Fruit fly (Drosophila melanogaster) whole organism, wandering third instar larva: ENCODE results near the gene CG10513.

Experiments
- CG32264 ChIP-seq: fragments of 200-800 bp; sonication (Bioruptor generic); optimal IDR thresholded peaks from 2 replicates; lab custom pipeline; 2016; ENCODE audit warnings: missing biosample characterization, missing genetic modification characterization
- CG9705 ChIP-seq: fragments of 200-800 bp; sonication (Bioruptor generic); optimal IDR thresholded peaks from 2 replicates; lab custom pipeline; 2018; ENCODE audit warnings: missing biosample characterization, mild to moderate bottlenecking, missing genetic modification characterization
- CrebA ChIP-seq: fragments of 200-800 bp; sonication (Bioruptor generic); optimal IDR thresholded peaks from 2 replicates; lab custom pipeline; 2016; ENCODE audit warnings: missing biosample characterization, mild to moderate bottlenecking, missing genetic modification characterization, borderline replicate concordance
- Dfd ChIP-seq: fragments of >200 bp; optimal IDR thresholded peaks from 2 replicates; lab custom pipeline; 2017; ENCODE audit warnings: missing biosample characterization, missing genetic modification characterization
- GATAd ChIP-seq: sonication (Bioruptor generic); optimal IDR thresholded peaks from 2 replicates; lab custom pipeline; 2016; ENCODE audit warnings: missing biosample characterization, missing genetic modification characterization
- HLH106 ChIP-seq: fragments of 200-800 bp; optimal IDR thresholded peaks from 3 replicates; lab custom pipeline; 2019; ENCODE audit warnings: missing biosample characterization, mild to moderate bottlenecking, missing genetic modification characterization, moderate library complexity
- OdsH ChIP-seq: fragments of 200-800 bp; sonication (Bioruptor generic); optimal IDR thresholded peaks from 2 replicates; lab custom pipeline; 2016; ENCODE audit warnings: missing biosample characterization, mild to moderate bottlenecking, missing genetic modification characterization
- br ChIP-seq: fragments of 200-800 bp; sonication (Bioruptor generic); optimal IDR thresholded peaks from 2 replicates; lab custom pipeline; 2016; ENCODE audit warnings: missing biosample characterization, missing genetic modification characterization
- brk ChIP-seq: fragments of 200-800 bp; sonication (Bioruptor generic); optimal IDR thresholded peaks from 2 replicates; lab custom pipeline; 2016; ENCODE audit warnings: missing biosample characterization, mild to moderate bottlenecking, missing genetic modification characterization
- dl ChIP-seq, 2 experiments: fragments of 175-275, 200-275 bp in 1 of 2; fragments of 200-275 bp in 1 of 2; sonication (Bioruptor generic); optimal IDR thresholded peaks; lab custom pipeline; 2018; ENCODE audit warnings: mild to moderate bottlenecking in 2 of 2, missing biosample characterization in 2 of 2, missing genetic modification characterization in 2 of 2, moderate library complexity in 2 of 2; ENCODE audit not compliant: partially characterized antibody in 2 of 2, insufficient read depth in 1 of 2
- dmrt93B ChIP-seq: fragments of 200-800 bp; sonication (Bioruptor generic); optimal IDR thresholded peaks from 2 replicates; lab custom pipeline; 2018; ENCODE audit warnings: missing biosample characterization, mild to moderate bottlenecking, missing genetic modification characterization
- dsf ChIP-seq: sonication (Bioruptor generic); optimal IDR thresholded peaks from 2 replicates; lab custom pipeline; 2016; ENCODE audit warnings: missing biosample characterization, missing genetic modification characterization, borderline replicate concordance
- ey ChIP-seq: fragments of 200-800 bp; sonication (Bioruptor generic); optimal IDR thresholded peaks from 2 replicates; lab custom pipeline; 2016; ENCODE audit warnings: missing biosample characterization, missing genetic modification characterization

DNA sequence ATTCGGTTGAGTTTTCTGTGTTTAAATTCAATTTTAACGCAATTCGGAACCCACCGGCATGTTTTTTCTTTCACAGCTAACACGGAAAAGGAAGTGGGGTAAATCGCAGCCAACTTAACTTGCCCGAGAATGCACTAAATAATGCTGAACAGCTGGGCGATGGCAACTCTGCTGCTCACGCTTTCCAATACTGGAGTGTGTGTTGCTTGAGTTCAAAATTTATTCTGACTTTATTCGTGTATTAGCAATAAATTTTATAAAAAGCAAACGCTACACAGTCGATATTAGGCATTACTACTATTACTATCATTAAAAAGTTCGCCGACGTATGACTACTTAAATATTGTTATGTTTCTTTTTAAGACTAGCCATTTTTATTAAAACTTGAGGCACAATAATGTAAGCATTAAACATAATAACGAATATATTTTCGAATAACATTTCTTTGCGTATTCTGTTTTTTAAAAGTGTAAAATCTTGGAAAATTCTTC is 29.6 kb downstream of the CG10513 start, which contains the start of the genes RpS27 and Nup37:
- TF ChIP-seq dmrt93B (peak; percentile 99), br (peak; percentile 98), CrebA (no peak), dl (GFP tag; optimal IDR thresholded peaks at IDR 0.05; lab: Kevin White, UChicago; ENCODE audit: insufficient read depth in 1 of 2, partially characterized antibody in 2 of 2) (no peak), CG9705 (peak; percentile 99), OdsH (GFP tag; lab: Kevin White, UChicago) (peak; percentile 95), CG32264 (GFP tag; lab: Kevin White, UChicago) (peak; percentile 91), dsf (GFP tag; lab: Kevin White, UChicago) (peak; percentile 79), GATAd (GFP tag; lab: Kevin White, UChicago) (peak; percentile 89), brk (GFP tag; lab: Kevin White, UChicago) (no peak), Dfd (GFP tag; lab: Kevin White, UChicago) (no peak), ey (GFP tag; lab: Kevin White, UChicago) (peak; percentile 90), HLH106 (tag; lab: Kevin White, UChicago) (peak; percentile 96)
